Worm (Caenorhabditis elegans) whole organism, late embryonic: ENCODE data around the gene K05F6.4.
"Not testable (repeated sequence)": the region's sequence is repeated elsewhere in the genome, so short reads cannot be mapped to it uniquely, and the experiment has no call there.

Experiments
- F13H6.1 ChIP-seq: sonication (generic microtip); optimal IDR thresholded peaks from 2 replicates; lab custom pipeline; 2016; ENCODE audit warnings: missing genetic modification characterization, missing compliant biosample characterization
- odd-2 ChIP-seq: sonication (generic microtip); optimal IDR thresholded peaks from 2 replicates; lab custom pipeline; 2017; ENCODE audit warnings: antibody characterized with exemption, mild to moderate bottlenecking, missing genetic modification characterization, missing compliant biosample characterization

ce11 chrII:1556217-1556616 is 12.9 kb downstream of the K05F6.4 start, which contains the start of the genes fbxb-54 and fbxb-50:
- not testable (repeated sequence) for TF ChIP-seq odd-2 (tag; lab: Kevin White, UChicago); F13H6.1
